Worm (Caenorhabditis elegans) whole organism, midembryonic: ENCODE results near the gene T04C12.7.

ENCODE experiments used
- T22C8.4 ChIP-seq: fragments of 200-800 bp; sonication (Bioruptor generic); IDR thresholded peaks from 2 replicates; pipeline ENCODE4 v1.3.6; 2022; ENCODE audit warnings: missing genetic modification characterization, missing compliant biosample characterization
- cog-1 ChIP-seq: sonication (generic microtip); optimal IDR thresholded peaks from 2 replicates; lab custom pipeline; 2016; ENCODE audit warnings: missing genetic modification characterization, missing compliant biosample characterization
- klf-2 ChIP-seq: fragments of 200-800 bp; sonication (Bioruptor generic); conservative IDR thresholded peaks from 2 replicates; pipeline ENCODE4 v1.3.6; 2022; ENCODE audit warnings: missing genetic modification reagents, missing genetic modification characterization, missing compliant biosample characterization
- med-1 ChIP-seq: sonication (generic microtip); optimal IDR thresholded peaks from 2 replicates; lab custom pipeline; 2017; ENCODE audit warnings: missing genetic modification characterization, mild to moderate bottlenecking, missing compliant biosample characterization, antibody characterized with exemption, missing genetic modification reagents; ENCODE audit not compliant: insufficient read depth
- ref-1 ChIP-seq: fragments of 200-800 bp; sonication (Bioruptor generic); conservative IDR thresholded peaks from 2 replicates; pipeline ENCODE4 v1.3.6; 2022; ENCODE audit warnings: missing genetic modification reagents, missing genetic modification characterization, missing compliant biosample characterization
- tab-1 ChIP-seq: fragments of 200-800 bp; sonication (Bioruptor generic); IDR thresholded peaks from 2 replicates; pipeline ENCODE4 v1.3.6; 2022; ENCODE audit warnings: missing genetic modification characterization, missing compliant biosample characterization
- ztf-23 ChIP-seq: fragments of 200-800 bp; sonication (Bioruptor generic); IDR thresholded peaks from 2 replicates; pipeline ENCODE4 v1.3.6; 2022; ENCODE audit warnings: missing genetic modification reagents, missing genetic modification characterization, missing compliant biosample characterization
- ztf-29 ChIP-seq: fragments of 200-800 bp; sonication (Bioruptor generic); IDR thresholded peaks from 2 replicates; pipeline ENCODE4 v1.3.6; 2022; ENCODE audit warnings: missing genetic modification reagents, missing genetic modification characterization, missing compliant biosample characterization

ce11 chrV:11059180-11059579 is 5.3 kb downstream of the T04C12.7 start, which contains the start of gene T04C12.1:
- TF ChIP-seq klf-2 (GFP tag; lab: Robert Waterston, UW) (no peak), ztf-23 (GFP tag; lab: Robert Waterston, UW) (no peak), ztf-29 (no peak), ref-1 (GFP tag; lab: Robert Waterston, UW) (no peak), T22C8.4 (no peak), med-1 (GFP tag; lab: Kevin White, UChicago) (no peak), cog-1 (no peak), tab-1 (GFP tag; lab: Robert Waterston, UW) (no peak)
